Fruit fly (Drosophila melanogaster): ENCODE measurements around the gene CG15563.

The CG15563 gene

dm6 chr3R:31248245-31248644 lies 16.1 kb upstream of the CG15563 start:
- TF ChIP-seq CG8478 (optimal IDR thresholded peaks at IDR 0.05) (no peak), pan (optimal IDR thresholded peaks at IDR 0.05) (no peak), Dll (optimal IDR thresholded peaks at IDR 0.05) (no peak)

- no peak for TF ChIP-seq EcR (GFP tag; optimal IDR thresholded peaks at IDR 0.05)
- no peak for TF ChIP-seq Dll (optimal IDR thresholded peaks at IDR 0.05)
- TF ChIP-seq psq (optimal IDR thresholded peaks at IDR 0.05): no peak
- no peak for TF ChIP-seq CG8478 (optimal IDR thresholded peaks at IDR 0.05)
- TF ChIP-seq pan (optimal IDR thresholded peaks at IDR 0.05): no peak
- TF ChIP-seq usp (GFP tag; optimal IDR thresholded peaks at IDR 0.05): no peak
Measured at dm6 chr3R:31247281-31247995, 15.3 kb upstream of the CG15563 start.

- no peak for TF ChIP-seq usp (GFP tag; optimal IDR thresholded peaks at IDR 0.05)
- TF ChIP-seq CG8478 (optimal IDR thresholded peaks at IDR 0.05): no peak
- TF ChIP-seq pan (optimal IDR thresholded peaks at IDR 0.05): no peak
- no peak for TF ChIP-seq EcR (GFP tag; optimal IDR thresholded peaks at IDR 0.05)
- no peak for TF ChIP-seq Dll (optimal IDR thresholded peaks at IDR 0.05)
- no peak for TF ChIP-seq psq (optimal IDR thresholded peaks at IDR 0.05)
Measured at dm6 chr3R:31245785-31246184, 13.6 kb upstream of the CG15563 start.

- TF ChIP-seq EcR (GFP tag; optimal IDR thresholded peaks at IDR 0.05) (no peak), usp (GFP tag; optimal IDR thresholded peaks at IDR 0.05) (no peak), CG8478 (optimal IDR thresholded peaks at IDR 0.05) (no peak), pan (optimal IDR thresholded peaks at IDR 0.05) (no peak), Dll (optimal IDR thresholded peaks at IDR 0.05) (no peak), psq (optimal IDR thresholded peaks at IDR 0.05) (no peak)
Measured at dm6 chr3R:31243079-31243668, 11.0 kb upstream of the CG15563 start.

dm6 chr3R:31241109-31241508 lies 9.0 kb upstream of the CG15563 start:
- TF ChIP-seq pan (optimal IDR thresholded peaks at IDR 0.05): no peak
- TF ChIP-seq CG8478 (optimal IDR thresholded peaks at IDR 0.05): no peak
- no peak for TF ChIP-seq usp (GFP tag; optimal IDR thresholded peaks at IDR 0.05)
- no peak for TF ChIP-seq psq (optimal IDR thresholded peaks at IDR 0.05)
- no peak for TF ChIP-seq EcR (GFP tag; optimal IDR thresholded peaks at IDR 0.05)
- TF ChIP-seq Dll (optimal IDR thresholded peaks at IDR 0.05): no peak

dm6 chr3R:31240023-31240422 lies 7.9 kb upstream of the CG15563 start:
- TF ChIP-seq pan (optimal IDR thresholded peaks at IDR 0.05) (no peak), usp (GFP tag; optimal IDR thresholded peaks at IDR 0.05) (no peak), psq (optimal IDR thresholded peaks at IDR 0.05) (no peak), EcR (GFP tag; optimal IDR thresholded peaks at IDR 0.05) (no peak), CG8478 (optimal IDR thresholded peaks at IDR 0.05) (no peak), Dll (optimal IDR thresholded peaks at IDR 0.05) (no peak)

dm6 chr3R:31235262-31235661 lies 3.1 kb upstream of the CG15563 start, which contains the start of gene CG15564:
TSS of gene CG15564 (minus strand) at chr3R:31235362.
- TF ChIP-seq psq (optimal IDR thresholded peaks at IDR 0.05): no peak
- no peak for TF ChIP-seq EcR (GFP tag; optimal IDR thresholded peaks at IDR 0.05)
- TF ChIP-seq Dll (optimal IDR thresholded peaks at IDR 0.05): no peak
- no peak for TF ChIP-seq CG8478 (optimal IDR thresholded peaks at IDR 0.05)
- TF ChIP-seq pan (optimal IDR thresholded peaks at IDR 0.05): no peak
- TF ChIP-seq usp (GFP tag; optimal IDR thresholded peaks at IDR 0.05): no peak

- TF ChIP-seq CG8478 (optimal IDR thresholded peaks at IDR 0.05) (no peak), Dll (optimal IDR thresholded peaks at IDR 0.05) (no peak), pan (optimal IDR thresholded peaks at IDR 0.05) (no peak), usp (GFP tag; optimal IDR thresholded peaks at IDR 0.05) (no peak), psq (optimal IDR thresholded peaks at IDR 0.05) (no peak), EcR (GFP tag; optimal IDR thresholded peaks at IDR 0.05) (no peak)
Measured at dm6 chr3R:31231134-31231533, 1.0 kb downstream of the CG15563 start.

dm6 chr3R:31225043-31225681 lies 7.0 kb downstream of the CG15563 start:
- TF ChIP-seq pan (optimal IDR thresholded peaks at IDR 0.05) (no peak), psq (optimal IDR thresholded peaks at IDR 0.05) (no peak), usp (GFP tag; optimal IDR thresholded peaks at IDR 0.05) (no peak), Dll (optimal IDR thresholded peaks at IDR 0.05) (no peak), EcR (GFP tag; optimal IDR thresholded peaks at IDR 0.05) (no peak), CG8478 (optimal IDR thresholded peaks at IDR 0.05) (no peak)

- TF ChIP-seq pan (optimal IDR thresholded peaks at IDR 0.05): no peak
- TF ChIP-seq psq (optimal IDR thresholded peaks at IDR 0.05): no peak
- no peak for TF ChIP-seq usp (GFP tag; optimal IDR thresholded peaks at IDR 0.05)
- TF ChIP-seq CG8478 (optimal IDR thresholded peaks at IDR 0.05): no peak
- no peak for TF ChIP-seq EcR (GFP tag; optimal IDR thresholded peaks at IDR 0.05)
- TF ChIP-seq Dll (optimal IDR thresholded peaks at IDR 0.05): no peak
Measured at dm6 chr3R:31223971-31224860, 7.9 kb downstream of the CG15563 start.

- no peak for TF ChIP-seq pan (optimal IDR thresholded peaks at IDR 0.05)
Measured at dm6 chr3R:31222890-31223569, 9.1 kb downstream of the CG15563 start.
